Fruit fly (Drosophila melanogaster) whole organism, embryonic: ENCODE results near the gene Ube3a.

Experiments
- Blimp-1 ChIP-seq: fragments of 200-800 bp; sonication (Bioruptor generic); optimal IDR thresholded peaks from 3 replicates; lab custom pipeline; 2018; ENCODE audit warnings: missing biosample characterization, missing genetic modification characterization, mild to moderate bottlenecking, moderate library complexity, missing genetic modification reagents
- CG10543 ChIP-seq: fragments of 200-800 bp; sonication (Bioruptor generic); optimal IDR thresholded peaks from 3 replicates; lab custom pipeline; 2017; ENCODE audit warnings: missing biosample characterization, mild to moderate bottlenecking, missing genetic modification characterization, moderate library complexity
- CG11398 ChIP-seq: fragments of 200-800 bp; sonication (Bioruptor generic); optimal IDR thresholded peaks from 2 replicates; lab custom pipeline; 2016; ENCODE audit warnings: missing biosample characterization, missing genetic modification characterization
- CG12391 ChIP-seq: fragments of 200-800 bp; sonication (Bioruptor generic); optimal IDR thresholded peaks from 3 replicates; lab custom pipeline; 2018; ENCODE audit warnings: missing biosample characterization, mild to moderate bottlenecking, missing genetic modification characterization, moderate library complexity
- CG14710 ChIP-seq: fragments of 200-800 bp; sonication (Bioruptor generic); optimal IDR thresholded peaks from 3 replicates; lab custom pipeline; 2019; ENCODE audit warnings: missing biosample characterization, mild to moderate bottlenecking, missing genetic modification characterization, moderate library complexity
- CG15011 ChIP-seq: fragments of 200-800 bp; sonication (Bioruptor generic); optimal IDR thresholded peaks from 3 replicates; lab custom pipeline; 2018; ENCODE audit warnings: missing biosample characterization, mild to moderate bottlenecking, missing genetic modification characterization
- CG2202 ChIP-seq: fragments of 200-800 bp; sonication (Bioruptor generic); optimal IDR thresholded peaks from 2 replicates; lab custom pipeline; 2018; ENCODE audit warnings: missing biosample characterization, mild to moderate bottlenecking, missing genetic modification characterization
- CG2678 ChIP-seq: fragments of 200-800 bp; sonication (Bioruptor generic); optimal IDR thresholded peaks from 3 replicates; lab custom pipeline; 2019; ENCODE audit warnings: missing biosample characterization, mild to moderate bottlenecking, missing genetic modification characterization, moderate library complexity
- CG3847 ChIP-seq: fragments of 200-800 bp; sonication (Bioruptor generic); IDR thresholded peaks from 2 replicates; pipeline ENCODE4 v1.3.6; 2022; ENCODE audit warnings: missing biosample characterization, missing genetic modification characterization
- CG5245 ChIP-seq: fragments of 200-800 bp; sonication (Bioruptor generic); optimal IDR thresholded peaks from 3 replicates; lab custom pipeline; 2016; ENCODE audit warnings: missing biosample characterization, missing genetic modification characterization
- CG5953 ChIP-seq: fragments of 200-800 bp; sonication (Bioruptor generic); IDR thresholded peaks from 2 replicates; pipeline ENCODE4 v1.3.6; 2022; ENCODE audit warnings: missing biosample characterization, missing genetic modification characterization
- CG6654 ChIP-seq: fragments of 200-800 bp; sonication (Bioruptor generic); optimal IDR thresholded peaks from 2 replicates; lab custom pipeline; 2017; ENCODE audit warnings: missing biosample characterization, mild to moderate bottlenecking, missing genetic modification characterization
- CG7987 ChIP-seq: fragments of 200-800 bp; sonication (Bioruptor generic); optimal IDR thresholded peaks from 2 replicates; lab custom pipeline; 2018; ENCODE audit warnings: missing biosample characterization, mild to moderate bottlenecking, missing genetic modification characterization, moderate library complexity
- CTCF ChIP-seq: fragments of 200-800 bp; sonication (Bioruptor generic); optimal IDR thresholded peaks from 2 replicates; lab custom pipeline; 2017; ENCODE audit warnings: missing biosample characterization, mild to moderate bottlenecking, missing genetic modification characterization, moderate library complexity
- CrebB ChIP-seq: fragments of 200-800 bp; sonication (Bioruptor generic); optimal IDR thresholded peaks from 3 replicates; lab custom pipeline; 2018; ENCODE audit warnings: missing biosample characterization, mild to moderate bottlenecking, missing genetic modification characterization
- D ChIP-seq, 2 experiments: fragments of 200-800 bp in 1 of 2; fragments of >200 bp in 1 of 2; sonication (Bioruptor generic) in 1 of 2; optimal IDR thresholded peaks; 2 replicates in 1 of 2; 3 replicates in 1 of 2; lab custom pipeline; 2017; ENCODE audit warnings: mild to moderate bottlenecking in 1 of 2, missing biosample characterization in 1 of 2, missing genetic modification characterization in 1 of 2, missing genetic modification reagents in 1 of 2
- Ets65A ChIP-seq: fragments of 200-800 bp; sonication (Bioruptor generic); peaks from one replicate; lab custom pipeline; 2016; ENCODE audit warnings: missing biosample characterization, missing genetic modification characterization
- Hr39 ChIP-seq: fragments of >200 bp; optimal IDR thresholded peaks from 2 replicates; lab custom pipeline; 2017
- Jarid2 ChIP-seq: fragments of 200-800 bp; sonication (Bioruptor generic); optimal IDR thresholded peaks from 3 replicates; lab custom pipeline; 2017; ENCODE audit warnings: mild to moderate bottlenecking, missing biosample characterization, missing genetic modification reagents, missing genetic modification characterization
- MBD-R2 ChIP-seq: fragments of 200-800 bp; sonication (Bioruptor generic); IDR thresholded peaks from 2 replicates; pipeline ENCODE4 v1.3.6; 2022; ENCODE audit warnings: missing biosample characterization, missing genetic modification characterization
- Mad ChIP-seq: fragments of 200-800 bp; sonication (Bioruptor generic); optimal IDR thresholded peaks from 2 replicates; lab custom pipeline; 2016; ENCODE audit warnings: missing biosample characterization, missing genetic modification characterization
- Mes4 ChIP-seq: fragments of 200-800 bp; sonication (Bioruptor generic); optimal IDR thresholded peaks from 2 replicates; lab custom pipeline; 2016; ENCODE audit warnings: missing biosample characterization, missing genetic modification characterization
- Mrtf ChIP-seq: fragments of 200-800 bp; sonication (Bioruptor generic); IDR thresholded peaks from 3 replicates; pipeline ENCODE4 v1.3.6; 2022; ENCODE audit warnings: missing biosample characterization, missing genetic modification characterization
- NC2α ChIP-seq: fragments of 200-800 bp; sonication (Bioruptor generic); optimal IDR thresholded peaks from 2 replicates; lab custom pipeline; 2016; ENCODE audit warnings: missing biosample characterization, missing genetic modification characterization
- NC2β ChIP-seq: fragments of 200-800 bp; sonication (Bioruptor generic); optimal IDR thresholded peaks from 2 replicates; lab custom pipeline; 2016; ENCODE audit warnings: missing biosample characterization, missing genetic modification characterization
- PHDP ChIP-seq: fragments of 200-800 bp; sonication (Bioruptor generic); optimal IDR thresholded peaks from 3 replicates; lab custom pipeline; 2018; ENCODE audit warnings: missing biosample characterization, mild to moderate bottlenecking, missing genetic modification characterization, moderate library complexity
- Side ChIP-seq: fragments of 200-800 bp; sonication (Bioruptor generic); optimal IDR thresholded peaks from 2 replicates; lab custom pipeline; 2016; ENCODE audit warnings: missing biosample characterization, missing genetic modification characterization
- Trl ChIP-seq, 3 experiments: fragments of >200 bp in 2 of 3; fragments of 200-800 bp in 1 of 3; sonication (Bioruptor generic) in 1 of 3; optimal IDR thresholded peaks; 2 replicates in 1 of 3; 3 replicates in 2 of 3; lab custom pipeline; 2016 to 2017; ENCODE audit warnings: missing biosample characterization in 1 of 3, missing genetic modification characterization in 1 of 3
- ac ChIP-seq: fragments of 200-800 bp; sonication (Bioruptor generic); optimal IDR thresholded peaks from 3 replicates; lab custom pipeline; 2017; ENCODE audit warnings: missing biosample characterization, mild to moderate bottlenecking, missing genetic modification characterization
- ara ChIP-seq: fragments of 200-800 bp; sonication (Bioruptor generic); IDR thresholded peaks from 2 replicates; pipeline ENCODE4 v1.3.6; 2022; ENCODE audit warnings: missing biosample characterization, missing genetic modification characterization
- bab2 ChIP-seq: fragments of 200-800 bp; sonication (Bioruptor generic); optimal IDR thresholded peaks from 2 replicates; lab custom pipeline; 2016; ENCODE audit warnings: missing biosample characterization, missing genetic modification characterization
- cato ChIP-seq: fragments of 200-800 bp; sonication (Bioruptor generic); optimal IDR thresholded peaks from 2 replicates; lab custom pipeline; 2016; ENCODE audit warnings: missing biosample characterization, missing genetic modification characterization, borderline replicate concordance
- cg ChIP-seq: fragments of 200-800 bp; sonication (Bioruptor generic); optimal IDR thresholded peaks from 3 replicates; lab custom pipeline; 2019; ENCODE audit warnings: missing biosample characterization, mild to moderate bottlenecking, missing genetic modification characterization, moderate library complexity
- crc ChIP-seq: fragments of 200-800 bp; sonication (Bioruptor generic); optimal IDR thresholded peaks from 2 replicates; lab custom pipeline; 2016; ENCODE audit warnings: missing biosample characterization, missing genetic modification characterization
- cwo ChIP-seq: fragments of 200-800 bp; sonication (Bioruptor generic); optimal IDR thresholded peaks from 3 replicates; lab custom pipeline; 2017; ENCODE audit warnings: missing biosample characterization, missing genetic modification characterization, mild to moderate bottlenecking, moderate library complexity, missing genetic modification reagents
- eve ChIP-seq, 2 experiments: fragments of >200 bp; optimal IDR thresholded peaks; 2 replicates each; lab custom pipeline; 2017; ENCODE audit warnings: missing biosample characterization in 2 of 2, missing genetic modification characterization in 2 of 2
- eyg ChIP-seq: fragments of 200-800 bp; sonication (Bioruptor generic); optimal IDR thresholded peaks from 3 replicates; lab custom pipeline; 2016; ENCODE audit warnings: missing biosample characterization, missing genetic modification characterization
- klu ChIP-seq: fragments of 200-800 bp; sonication (Bioruptor generic); IDR thresholded peaks from 2 replicates; pipeline ENCODE4 v1.3.6; 2022; ENCODE audit warnings: missing biosample characterization, missing genetic modification characterization
- pho ChIP-seq: fragments of 200-800 bp; sonication (Bioruptor generic); optimal IDR thresholded peaks from 2 replicates; lab custom pipeline; 2016; ENCODE audit warnings: missing biosample characterization, missing genetic modification characterization
- slou ChIP-seq: fragments of 200-800 bp; sonication (Bioruptor generic); optimal IDR thresholded peaks from 3 replicates; lab custom pipeline; 2016; ENCODE audit warnings: missing biosample characterization, missing genetic modification characterization
- so ChIP-seq: fragments of 200-800 bp; sonication (Bioruptor generic); IDR thresholded peaks from 3 replicates; pipeline ENCODE4 v1.3.6; 2022; ENCODE audit warnings: missing biosample characterization, missing genetic modification characterization
- sob ChIP-seq: fragments of 200-800 bp; sonication (Bioruptor generic); IDR thresholded peaks from 2 replicates; pipeline ENCODE4 v1.3.6; 2022; ENCODE audit warnings: missing biosample characterization, missing genetic modification characterization
- sr ChIP-seq: fragments of 200-800 bp; sonication (Bioruptor generic); IDR thresholded peaks from 3 replicates; pipeline ENCODE4 v1.3.6; 2022; ENCODE audit warnings: missing biosample characterization, missing genetic modification characterization
- stwl ChIP-seq: fragments of 200-800 bp; sonication (Bioruptor generic); optimal IDR thresholded peaks from 3 replicates; lab custom pipeline; 2018; ENCODE audit warnings: missing biosample characterization, mild to moderate bottlenecking, missing genetic modification characterization, moderate library complexity
- sug ChIP-seq: fragments of 200-800 bp; optimal IDR thresholded peaks from 2 replicates; lab custom pipeline; 2019; ENCODE audit warnings: missing biosample characterization, mild to moderate bottlenecking, missing genetic modification characterization, moderate library complexity
- twi ChIP-seq: fragments of 200-800 bp; optimal IDR thresholded peaks from 2 replicates; lab custom pipeline; 2019; ENCODE audit warnings: missing biosample characterization, mild to moderate bottlenecking, missing genetic modification characterization, moderate library complexity
- vfl ChIP-seq: fragments of 200-800 bp; sonication (Bioruptor generic); optimal IDR thresholded peaks from 2 replicates; lab custom pipeline; 2016; ENCODE audit warnings: missing biosample characterization, missing genetic modification characterization
- wor ChIP-seq: fragments of 200-800 bp; sonication (Bioruptor generic); IDR thresholded peaks from 2 replicates; pipeline ENCODE4 v1.3.6; 2022; ENCODE audit warnings: missing biosample characterization, missing genetic modification characterization
- zen2 ChIP-seq: fragments of 200-800 bp; sonication (Bioruptor generic); IDR thresholded peaks from 3 replicates; pipeline ENCODE4 v1.3.6; 2022; ENCODE audit warnings: missing biosample characterization, missing genetic modification characterization; ENCODE audit not compliant: partially characterized antibody
- zfh1 ChIP-seq: fragments of 200-800 bp; sonication (Bioruptor generic); IDR thresholded peaks from 3 replicates; pipeline ENCODE4 v1.3.6; 2022; ENCODE audit warnings: missing biosample characterization, missing genetic modification characterization

Ube3a gene

DNA sequence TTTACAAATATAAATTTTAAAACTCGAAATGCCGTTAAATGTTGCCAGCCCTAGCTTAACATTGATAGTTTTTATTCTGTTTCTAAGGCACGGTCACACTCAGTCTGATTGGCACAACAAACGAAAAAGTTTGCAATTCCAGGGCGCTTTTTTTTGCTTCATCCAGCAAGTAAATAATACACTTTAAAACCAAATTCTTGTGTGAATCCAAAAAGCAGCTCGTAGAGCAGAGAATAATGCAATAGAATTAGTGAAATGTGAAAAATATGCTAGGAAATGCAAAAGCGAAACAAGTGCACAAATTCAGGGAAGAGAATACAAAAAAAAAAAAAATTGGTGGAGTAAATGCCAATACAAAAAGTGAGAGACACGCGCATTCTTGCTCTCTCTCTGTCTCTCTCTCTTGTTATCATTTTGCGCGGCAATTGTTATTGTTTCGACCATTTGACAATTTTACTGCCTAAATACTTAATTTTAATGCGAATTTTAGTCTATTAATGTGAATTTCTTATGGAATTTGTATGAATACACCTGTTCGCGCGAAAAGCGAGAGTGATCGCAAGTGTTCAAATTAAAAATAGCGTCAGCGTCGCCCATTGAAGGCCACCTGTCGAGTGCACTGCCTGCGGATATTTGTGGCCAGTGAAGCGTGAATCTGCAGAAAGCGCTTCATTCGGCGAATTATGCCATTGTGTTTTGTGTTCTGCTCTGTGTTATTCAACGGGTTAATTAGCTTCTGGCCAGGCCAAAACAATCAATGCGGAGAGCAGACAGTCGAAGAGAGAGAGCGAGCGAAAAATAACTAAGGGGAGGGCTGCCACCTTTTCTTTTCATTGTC lies 4.2 kb upstream of the Ube3a start, which contains the start of gene CG42671 (continued):
- TF ChIP-seq CG2678 (tag; lab: Kevin White, UChicago) (no peak), vfl (GFP tag; lab: Kevin White, UChicago) (no peak), CG3847 (GFP tag; lab: Robert Waterston, UW) (no peak), D (optimal IDR thresholded peaks at IDR 0.05; lab: Kevin White, UChicago) (no peak), D (GFP tag; optimal IDR thresholded peaks at IDR 0.05; lab: Kevin White, UChicago) (no peak), so (GFP tag; lab: Robert Waterston, UW) (no peak), ac (GFP tag; lab: Kevin White, UChicago) (no peak), ara (GFP tag; lab: Robert Waterston, UW) (no peak), sob (GFP tag; lab: Robert Waterston, UW) (peak; percentile 17; the same call in 1 of the 2 replicates), CrebB (tag; lab: Kevin White, UChicago) (no peak), Mad (GFP tag; lab: Kevin White, UChicago) (no peak), pho (GFP tag; lab: Kevin White, UChicago) (no peak), Jarid2 (GFP tag; lab: Kevin White, UChicago) (no peak), eyg (GFP tag; lab: Kevin White, UChicago) (no peak), Hr39 (lab: Kevin White, UChicago) (no peak), cwo (no peak), CG5245 (no peak), CG12391 (tag; lab: Kevin White, UChicago) (peak; percentile 28), CTCF (GFP tag; lab: Kevin White, UChicago) (no peak), Ets65A (GFP tag; lab: Kevin White, UChicago) (no peak), CG14710 (tag; lab: Kevin White, UChicago) (peak; percentile 66), wor (GFP tag; lab: Robert Waterston, UW) (no peak), klu (no peak), CG10543 (GFP tag; lab: Kevin White, UChicago) (no peak), CG2202 (tag; lab: Kevin White, UChicago) (no peak), NC2α (GFP tag; lab: Kevin White, UChicago) (no peak), cato (GFP tag; lab: Kevin White, UChicago) (no peak), NC2β (no peak), twi (tag; lab: Kevin White, UChicago) (no peak), Side (GFP tag; lab: Kevin White, UChicago) (no peak), CG11398 (no peak), zfh1 (GFP tag; lab: Robert Waterston, UW) (no peak), bab2 (no peak), cg (GFP tag; lab: Kevin White, UChicago) (no peak), PHDP (tag; lab: Kevin White, UChicago) (peak; percentile 32), Mrtf (GFP tag; lab: Robert Waterston, UW) (no peak), Mes4 (GFP tag; lab: Kevin White, UChicago) (no peak), Trl (optimal IDR thresholded peaks at IDR 0.05; lab: Kevin White, UChicago) (peak; percentile 70 to 94), Trl (GFP tag; optimal IDR thresholded peaks at IDR 0.05; lab: Kevin White, UChicago) (no peak), stwl (peak; percentile 6), CG5953 (GFP tag; lab: Robert Waterston, UW) (no peak), zen2 (GFP tag; lab: Robert Waterston, UW) (no peak), sug (peak; percentile 19), CG15011 (GFP tag; lab: Kevin White, UChicago) (no peak), slou (GFP tag; lab: Kevin White, UChicago) (no peak), eve (GFP tag; optimal IDR thresholded peaks at IDR 0.05; lab: Kevin White, UChicago) (no peak), sr (GFP tag; lab: Robert Waterston, UW) (no peak), CG6654 (GFP tag; lab: Kevin White, UChicago) (no peak), MBD-R2 (GFP tag; lab: Robert Waterston, UW) (no peak), CG7987 (GFP tag; lab: Kevin White, UChicago) (no peak), Blimp-1 (GFP tag; lab: Kevin White, UChicago) (no peak), crc (no peak)
